Fruit fly (Drosophila melanogaster) whole organism, embryonic: ENCODE results near the gene Zdhhc8.
A peak's percentile ranks its signal among the peaks of the same experiment; 100 is the strongest.

Source experiments
- Abd-B ChIP-seq: fragments of 200-800 bp; sonication (Bioruptor generic); optimal IDR thresholded peaks from 2 replicates; lab custom pipeline; 2018; ENCODE audit warnings: missing biosample characterization, mild to moderate bottlenecking, missing genetic modification characterization, moderate library complexity
- Asciz ChIP-seq: fragments of 200-800 bp; sonication (Bioruptor generic); optimal IDR thresholded peaks from 2 replicates; lab custom pipeline; 2017; ENCODE audit warnings: missing biosample characterization, mild to moderate bottlenecking, missing genetic modification characterization, missing genetic modification reagents
- Bteb2 ChIP-seq: fragments of 200-800 bp; sonication (Bioruptor generic); optimal IDR thresholded peaks from 2 replicates; lab custom pipeline; 2016; ENCODE audit warnings: missing biosample characterization, missing genetic modification characterization
- C15 ChIP-seq: fragments of 200-800 bp; sonication (Bioruptor generic); IDR thresholded peaks from 3 replicates; pipeline ENCODE4 v1.3.6; 2022; ENCODE audit warnings: missing biosample characterization, missing genetic modification characterization
- CG10267 ChIP-seq: fragments of 200-800 bp; sonication (Bioruptor generic); optimal IDR thresholded peaks from 2 replicates; lab custom pipeline; 2018; ENCODE audit warnings: missing biosample characterization, mild to moderate bottlenecking, missing genetic modification characterization, moderate library complexity
- CG12299 ChIP-seq: fragments of 200-800 bp; sonication (Bioruptor generic); optimal IDR thresholded peaks from 2 replicates; lab custom pipeline; 2018; ENCODE audit warnings: missing biosample characterization, mild to moderate bottlenecking, missing genetic modification characterization
- CG12391 ChIP-seq: fragments of 200-800 bp; sonication (Bioruptor generic); optimal IDR thresholded peaks from 3 replicates; lab custom pipeline; 2018; ENCODE audit warnings: missing biosample characterization, mild to moderate bottlenecking, missing genetic modification characterization, moderate library complexity
- CG13123 ChIP-seq: fragments of 200-800 bp; sonication (Bioruptor generic); optimal IDR thresholded peaks from 2 replicates; lab custom pipeline; 2016; ENCODE audit warnings: missing biosample characterization, missing genetic modification characterization
- CG14860 ChIP-seq: fragments of 200-800 bp; sonication (Bioruptor generic); IDR thresholded peaks from 3 replicates; pipeline ENCODE4 v1.3.6; 2022; ENCODE audit warnings: missing biosample characterization, missing genetic modification characterization; ENCODE audit not compliant: partially characterized antibody
- CG15696 ChIP-seq: fragments of 200-800 bp; sonication (Bioruptor generic); optimal IDR thresholded peaks from 2 replicates; lab custom pipeline; 2019; ENCODE audit warnings: missing biosample characterization, mild to moderate bottlenecking, missing genetic modification characterization, moderate library complexity
- CG17186 ChIP-seq: fragments of 200-800 bp; sonication (Bioruptor generic); optimal IDR thresholded peaks from 3 replicates; lab custom pipeline; 2017; ENCODE audit warnings: missing biosample characterization, missing genetic modification reagents, missing genetic modification characterization
- CG18476 ChIP-seq: fragments of 200-800 bp; sonication (Bioruptor generic); optimal IDR thresholded peaks from 2 replicates; lab custom pipeline; 2016; ENCODE audit warnings: missing biosample characterization, mild to moderate bottlenecking, missing genetic modification characterization
- CG2199 ChIP-seq: fragments of 200-800 bp; sonication (Bioruptor generic); IDR thresholded peaks from 3 replicates; pipeline ENCODE4 v1.3.6; 2022; ENCODE audit warnings: missing biosample characterization, missing genetic modification characterization
- CG31388 ChIP-seq: fragments of 200-800 bp; sonication (Bioruptor generic); optimal IDR thresholded peaks from 2 replicates; lab custom pipeline; 2016; ENCODE audit warnings: missing biosample characterization, missing genetic modification characterization
- CG3726 ChIP-seq: fragments of 200-800 bp; sonication (Bioruptor generic); IDR thresholded peaks from 3 replicates; pipeline ENCODE4, ENCODE4 v1.3.6; 2022; ENCODE audit warnings: missing biosample characterization, missing genetic modification characterization
- CG3995 ChIP-seq: fragments of 200-800 bp; sonication (Bioruptor generic); optimal IDR thresholded peaks from 3 replicates; lab custom pipeline; 2016; ENCODE audit warnings: missing biosample characterization, missing genetic modification characterization
- CG4328 ChIP-seq: fragments of 200-800 bp; sonication (Bioruptor generic); optimal IDR thresholded peaks from 3 replicates; lab custom pipeline; 2017; ENCODE audit warnings: missing biosample characterization, missing genetic modification reagents, missing genetic modification characterization
- CG5953 ChIP-seq: fragments of 200-800 bp; sonication (Bioruptor generic); IDR thresholded peaks from 2 replicates; pipeline ENCODE4 v1.3.6; 2022; ENCODE audit warnings: missing biosample characterization, missing genetic modification characterization
- CG6272 ChIP-seq: fragments of 200-800 bp; sonication (Bioruptor generic); IDR thresholded peaks from 2 replicates; pipeline ENCODE4 v1.3.6; 2022; ENCODE audit warnings: missing biosample characterization, missing genetic modification characterization
- CG6813 ChIP-seq: fragments of 200-800 bp; sonication (Bioruptor generic); optimal IDR thresholded peaks from 2 replicates; lab custom pipeline; 2017; ENCODE audit warnings: missing biosample characterization, missing genetic modification characterization, mild to moderate bottlenecking, moderate library complexity, missing genetic modification reagents
- CG6854 ChIP-seq: fragments of 200-800 bp; sonication (Bioruptor generic); optimal IDR thresholded peaks from 3 replicates; lab custom pipeline; 2017; ENCODE audit warnings: missing biosample characterization, mild to moderate bottlenecking, missing genetic modification characterization
- CG7372 ChIP-seq: fragments of 200-800 bp; sonication (Bioruptor generic); IDR thresholded peaks from 2 replicates; pipeline ENCODE4 v1.3.6; 2022; ENCODE audit warnings: missing biosample characterization, missing genetic modification characterization
- CG7786 ChIP-seq: fragments of 200-800 bp; sonication (Bioruptor generic); optimal IDR thresholded peaks from 2 replicates; lab custom pipeline; 2016; ENCODE audit warnings: missing biosample characterization, missing genetic modification characterization
- CG8478 ChIP-seq: fragments of >200 bp; optimal IDR thresholded peaks from 2 replicates; lab custom pipeline; 2018
- CG9437 ChIP-seq: fragments of 200-800 bp; sonication (Bioruptor generic); optimal IDR thresholded peaks from 2 replicates; lab custom pipeline; 2018; ENCODE audit warnings: missing biosample characterization, mild to moderate bottlenecking, missing genetic modification characterization
- CG9876 ChIP-seq: fragments of 200-800 bp; sonication (Bioruptor generic); optimal IDR thresholded peaks from 2 replicates; lab custom pipeline; 2016; ENCODE audit warnings: missing biosample characterization, missing genetic modification characterization
- Ets65A ChIP-seq: fragments of 200-800 bp; sonication (Bioruptor generic); peaks from one replicate; lab custom pipeline; 2016; ENCODE audit warnings: missing biosample characterization, missing genetic modification characterization
- Hmx ChIP-seq: fragments of 200-800 bp; sonication (Bioruptor generic); optimal IDR thresholded peaks from 2 replicates; lab custom pipeline; 2016; ENCODE audit warnings: missing biosample characterization, missing genetic modification characterization
- Kr ChIP-seq: fragments of 200-800 bp; sonication (Bioruptor generic); optimal IDR thresholded peaks from 2 replicates; lab custom pipeline; 2017; ENCODE audit warnings: missing biosample characterization, mild to moderate bottlenecking, missing genetic modification characterization
- MESR4 ChIP-seq: fragments of 200-800 bp; sonication (Bioruptor generic); optimal IDR thresholded peaks from 2 replicates; lab custom pipeline; 2018; ENCODE audit warnings: missing biosample characterization, mild to moderate bottlenecking, missing genetic modification characterization, moderate library complexity
- Nf-YB ChIP-seq: fragments of 200-800 bp; sonication (Bioruptor generic); optimal IDR thresholded peaks from 3 replicates; lab custom pipeline; 2019; ENCODE audit warnings: missing biosample characterization, mild to moderate bottlenecking, missing genetic modification characterization, moderate library complexity
- Stat92E ChIP-seq, 3 experiments: fragments of >200 bp in 2 of 3; fragments of 200-800 bp in 1 of 3; sonication (Bioruptor generic) in 1 of 3; optimal IDR thresholded peaks; 2 replicates each; lab custom pipeline; 2017 to 2019; ENCODE audit warnings: missing biosample characterization in 3 of 3, missing genetic modification characterization in 3 of 3, mild to moderate bottlenecking in 1 of 3, moderate library complexity in 1 of 3
- TFAM ChIP-seq: fragments of 200-800 bp; sonication (Bioruptor generic); optimal IDR thresholded peaks from 2 replicates; lab custom pipeline; 2017; ENCODE audit warnings: missing biosample characterization, missing genetic modification characterization, inconsistent platforms
- YL-1 ChIP-seq: fragments of 200-800 bp; sonication (Bioruptor generic); optimal IDR thresholded peaks from 3 replicates; lab custom pipeline; 2017; ENCODE audit warnings: missing biosample characterization, mild to moderate bottlenecking, missing genetic modification characterization
- bcd ChIP-seq: fragments of 200-800 bp; sonication (Bioruptor generic); optimal IDR thresholded peaks from 2 replicates; lab custom pipeline; 2017; ENCODE audit warnings: missing biosample characterization, mild to moderate bottlenecking, missing genetic modification characterization
- eyg ChIP-seq: fragments of 200-800 bp; sonication (Bioruptor generic); optimal IDR thresholded peaks from 3 replicates; lab custom pipeline; 2016; ENCODE audit warnings: missing biosample characterization, missing genetic modification characterization
- grau ChIP-seq: fragments of 200-800 bp; optimal IDR thresholded peaks from 3 replicates; lab custom pipeline; 2019; ENCODE audit warnings: missing biosample characterization, mild to moderate bottlenecking, missing genetic modification characterization, moderate library complexity
- hbn ChIP-seq: fragments of 200-800 bp; sonication (Bioruptor generic); IDR thresholded peaks from 2 replicates; pipeline ENCODE4 v1.3.6; 2022; ENCODE audit warnings: missing biosample characterization, missing genetic modification characterization; ENCODE audit not compliant: partially characterized antibody
- hkb ChIP-seq, 2 experiments: fragments of 200-800 bp in 1 of 2; fragments of >200 bp in 1 of 2; sonication (Bioruptor generic) in 1 of 2; IDR thresholded peaks in 1 of 2; optimal IDR thresholded peaks in 1 of 2; 2 replicates each; pipeline versions ENCODE4 v1.3.6 to Lab custom; 2017 to 2022; ENCODE audit warnings: missing biosample characterization in 1 of 2, missing genetic modification characterization in 1 of 2
- hth ChIP-seq: fragments of >200 bp; optimal IDR thresholded peaks from 2 replicates; lab custom pipeline; 2017; ENCODE audit warnings: inconsistent platforms
- klu ChIP-seq: fragments of 200-800 bp; sonication (Bioruptor generic); IDR thresholded peaks from 2 replicates; pipeline ENCODE4 v1.3.6; 2022; ENCODE audit warnings: missing biosample characterization, missing genetic modification characterization
- lab ChIP-seq: fragments of 200-800 bp; sonication (Bioruptor generic); optimal IDR thresholded peaks from 3 replicates; lab custom pipeline; 2017; ENCODE audit warnings: missing biosample characterization, missing genetic modification characterization, mild to moderate bottlenecking, moderate library complexity, missing genetic modification reagents
- lilli ChIP-seq: fragments of 200-800 bp; sonication (Bioruptor generic); optimal IDR thresholded peaks from 3 replicates; lab custom pipeline; 2016; ENCODE audit warnings: missing biosample characterization, missing genetic modification characterization
- odd ChIP-seq: fragments of 200-800 bp; sonication (Bioruptor generic); optimal IDR thresholded peaks from 2 replicates; lab custom pipeline; 2017; ENCODE audit warnings: missing biosample characterization, mild to moderate bottlenecking, missing genetic modification characterization
- pzg ChIP-seq: fragments of 200-800 bp; sonication (Bioruptor generic); optimal IDR thresholded peaks from 3 replicates; lab custom pipeline; 2018; ENCODE audit warnings: missing biosample characterization, mild to moderate bottlenecking, missing genetic modification characterization, moderate library complexity
- slp2 ChIP-seq: fragments of 200-800 bp; sonication (Bioruptor generic); optimal IDR thresholded peaks from 2 replicates; lab custom pipeline; 2016; ENCODE audit warnings: missing biosample characterization, missing genetic modification characterization
- stc ChIP-seq: fragments of 200-800 bp; sonication (Bioruptor generic); IDR thresholded peaks from 2 replicates; pipeline ENCODE4 v1.3.6; 2022; ENCODE audit warnings: missing biosample characterization, missing genetic modification characterization
- tup ChIP-seq: fragments of 200-800 bp; sonication (Bioruptor generic); optimal IDR thresholded peaks from 2 replicates; lab custom pipeline; 2016; ENCODE audit warnings: missing biosample characterization, mild to moderate bottlenecking, missing genetic modification characterization, moderate library complexity

Gene Zdhhc8

dm6 chrX:9352112-9353096 is 3.6 kb downstream of the Zdhhc8 start (continued):
- TF ChIP-seq Nf-YB: peak; percentile 61
- peak; percentile 25 for TF ChIP-seq tup (GFP tag; lab: Kevin White, UChicago)
- TF ChIP-seq CG18476: peak; percentile 76
- peak; percentile 75 for TF ChIP-seq CG6854 (GFP tag; lab: Kevin White, UChicago)
- TF ChIP-seq slp2 (GFP tag; lab: Kevin White, UChicago): peak; percentile 46
- TF ChIP-seq Stat92E (GFP tag; optimal IDR thresholded peaks at IDR 0.05; lab: Kevin White, UChicago): no peak
- no peak for TF ChIP-seq hth (lab: Kevin White, UChicago)
- peak; percentile 83 for TF ChIP-seq bcd
- peak; percentile 15 for TF ChIP-seq MESR4 (GFP tag; lab: Kevin White, UChicago)
- peak; percentile 5 for TF ChIP-seq CG9876 (GFP tag; lab: Kevin White, UChicago)
- peak; percentile 81 for TF ChIP-seq stc (GFP tag; lab: Robert Waterston, UW)
- peak; percentile 68 for TF ChIP-seq CG9437 (GFP tag; lab: Kevin White, UChicago)
- no peak for TF ChIP-seq eyg (GFP tag; lab: Kevin White, UChicago)
- peak; percentile 75 for TF ChIP-seq CG12299 (tag; lab: Kevin White, UChicago)
- no peak for TF ChIP-seq CG2199 (GFP tag; lab: Robert Waterston, UW)
- peak; percentile 73 for TF ChIP-seq CG5953 (GFP tag; lab: Robert Waterston, UW)
- peak; percentile 55; the same call in 1 of the 2 replicates for TF ChIP-seq klu (GFP tag; lab: Robert Waterston, UW)
- peak; percentile 61 for TF ChIP-seq odd (GFP tag; lab: Kevin White, UChicago)
- no peak for TF ChIP-seq TFAM (GFP tag; lab: Kevin White, UChicago)
- TF ChIP-seq CG3726 (GFP tag; lab: Robert Waterston, UW): peak; percentile 68; the same call in 1 of the 3 replicates
- TF ChIP-seq CG6813 (GFP tag; lab: Kevin White, UChicago): peak; percentile 80
- TF ChIP-seq Asciz: peak; percentile 77
- peak; percentile 69 for TF ChIP-seq CG7372 (GFP tag; lab: Robert Waterston, UW)
- TF ChIP-seq Abd-B (GFP tag; lab: Kevin White, UChicago): peak; percentile 80
- TF ChIP-seq CG3995 (GFP tag; lab: Kevin White, UChicago): peak; percentile 48
- peak; percentile 46 for TF ChIP-seq CG7786 (GFP tag; lab: Kevin White, UChicago)
- TF ChIP-seq CG8478 (lab: Kevin White, UChicago): no peak
- TF ChIP-seq CG12391: peak; percentile 83
- peak; percentile 57 for TF ChIP-seq CG15696 (tag; lab: Kevin White, UChicago)
- TF ChIP-seq CG14860 (GFP tag; lab: Robert Waterston, UW): no peak
- peak; percentile 86 for TF ChIP-seq grau (tag; lab: Kevin White, UChicago)
- TF ChIP-seq CG13123 (GFP tag; lab: Kevin White, UChicago): peak; percentile 5
- peak; percentile 56 for TF ChIP-seq CG4328 (GFP tag; lab: Kevin White, UChicago)
- TF ChIP-seq CG31388 (GFP tag; lab: Kevin White, UChicago): peak; percentile 37
- TF ChIP-seq Bteb2: peak; percentile 77
- no peak for TF ChIP-seq Kr
- TF ChIP-seq CG10267 (tag; lab: Kevin White, UChicago): peak; percentile 66
- TF ChIP-seq hkb (optimal IDR thresholded peaks at IDR 0.05; lab: Kevin White, UChicago): no peak
- TF ChIP-seq hkb (GFP tag; IDR thresholded peaks at IDR 0.05; lab: Robert Waterston, UW): peak; percentile 70
- peak; percentile 62 for TF ChIP-seq CG6272 (GFP tag; lab: Robert Waterston, UW)
- TF ChIP-seq pzg (GFP tag; lab: Kevin White, UChicago): peak; percentile 10
- no peak for TF ChIP-seq C15 (GFP tag; lab: Robert Waterston, UW)
- no peak for TF ChIP-seq hbn (GFP tag; lab: Robert Waterston, UW)
- peak; percentile 93 for TF ChIP-seq Ets65A (GFP tag; lab: Kevin White, UChicago)
- TF ChIP-seq lab (GFP tag; lab: Kevin White, UChicago): peak; percentile 93
- no peak for TF ChIP-seq YL-1 (GFP tag; lab: Kevin White, UChicago)
- peak; percentile 42 for TF ChIP-seq Hmx (GFP tag; lab: Kevin White, UChicago)
- TF ChIP-seq CG17186: peak; percentile 32
- TF ChIP-seq lilli (GFP tag; lab: Kevin White, UChicago): peak; percentile 87
